Fruit fly (Drosophila melanogaster): ENCODE measurements around the gene Alms1a.
A peak's percentile ranks its signal among the peaks of the same experiment; 100 is the strongest.

Gene Alms1a

dm6 chrX:4605313-4605712 is 30.5 kb downstream of the Alms1a start:
- TF ChIP-seq noc (tag; optimal IDR thresholded peaks at IDR 0.05) = no peak

- TF ChIP-seq noc (tag; optimal IDR thresholded peaks at IDR 0.05) = no peak
Observed at dm6 chrX:4604553-4604952, 31.3 kb downstream of the Alms1a start.

DNA sequence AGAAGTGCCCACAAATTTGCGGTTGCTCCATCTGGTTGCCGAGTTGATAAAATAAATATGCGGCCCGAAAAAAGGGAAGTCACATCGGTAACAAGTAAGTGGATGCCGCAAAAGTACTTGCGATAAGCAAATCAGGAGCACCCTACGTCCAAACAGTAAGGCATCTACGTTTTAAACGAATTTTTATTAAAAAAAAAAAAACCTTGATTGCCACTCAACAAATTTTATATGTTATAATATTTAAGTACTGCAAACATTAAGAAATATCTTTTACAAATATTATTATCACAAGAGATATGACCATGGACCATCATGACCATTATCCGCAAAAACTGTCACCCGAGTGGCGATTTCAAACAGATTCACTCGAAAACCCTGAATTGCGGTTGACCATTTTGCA is 31.7 kb downstream of the Alms1a start:
- TF ChIP-seq noc (tag; optimal IDR thresholded peaks at IDR 0.05) = peak; percentile 17

dm6 chrX:4599897-4600469 is 35.8 kb downstream of the Alms1a start:
- TF ChIP-seq noc (tag; optimal IDR thresholded peaks at IDR 0.05) = no peak

- no peak for TF ChIP-seq noc (tag; optimal IDR thresholded peaks at IDR 0.05)
Observed at dm6 chrX:4596467-4597183, 39.2 kb downstream of the Alms1a start.

DNA sequence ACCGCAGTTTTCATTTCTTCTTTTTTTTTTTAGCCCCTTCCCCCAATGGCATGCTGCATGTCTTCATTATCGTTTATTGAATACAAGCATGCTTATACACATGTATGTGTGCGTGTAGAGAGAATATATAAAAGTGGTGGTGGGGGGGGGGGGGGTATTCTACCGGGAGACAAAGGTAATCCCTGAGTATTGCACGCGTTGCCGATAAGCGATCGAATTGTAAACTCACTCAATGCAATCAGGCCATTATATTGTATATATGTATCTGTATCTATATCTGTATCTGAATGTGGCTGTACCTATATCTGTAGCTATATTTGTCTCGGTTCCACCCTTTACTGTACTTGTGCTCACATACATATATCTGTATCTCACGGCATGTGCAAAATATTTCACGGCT is 43.5 kb downstream of the Alms1a start:
- TF ChIP-seq noc (tag; optimal IDR thresholded peaks at IDR 0.05) = no peak

DNA sequence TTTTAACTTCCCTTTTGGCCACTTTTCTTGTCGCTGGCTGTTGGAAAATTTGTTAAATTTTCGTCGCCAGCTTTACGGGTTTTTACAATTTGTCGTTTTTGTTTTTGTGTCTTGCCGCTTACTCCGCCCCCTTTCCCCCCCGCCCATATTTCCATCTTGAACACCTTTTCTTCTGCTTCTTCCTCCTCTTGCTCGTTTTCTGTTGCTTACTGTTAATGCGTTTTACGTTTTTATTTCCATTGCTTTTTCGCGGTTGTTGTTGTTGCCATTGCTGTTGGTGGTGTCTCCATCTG is 45.1 kb downstream of the Alms1a start:
- TF ChIP-seq noc (tag; optimal IDR thresholded peaks at IDR 0.05) = no peak

DNA sequence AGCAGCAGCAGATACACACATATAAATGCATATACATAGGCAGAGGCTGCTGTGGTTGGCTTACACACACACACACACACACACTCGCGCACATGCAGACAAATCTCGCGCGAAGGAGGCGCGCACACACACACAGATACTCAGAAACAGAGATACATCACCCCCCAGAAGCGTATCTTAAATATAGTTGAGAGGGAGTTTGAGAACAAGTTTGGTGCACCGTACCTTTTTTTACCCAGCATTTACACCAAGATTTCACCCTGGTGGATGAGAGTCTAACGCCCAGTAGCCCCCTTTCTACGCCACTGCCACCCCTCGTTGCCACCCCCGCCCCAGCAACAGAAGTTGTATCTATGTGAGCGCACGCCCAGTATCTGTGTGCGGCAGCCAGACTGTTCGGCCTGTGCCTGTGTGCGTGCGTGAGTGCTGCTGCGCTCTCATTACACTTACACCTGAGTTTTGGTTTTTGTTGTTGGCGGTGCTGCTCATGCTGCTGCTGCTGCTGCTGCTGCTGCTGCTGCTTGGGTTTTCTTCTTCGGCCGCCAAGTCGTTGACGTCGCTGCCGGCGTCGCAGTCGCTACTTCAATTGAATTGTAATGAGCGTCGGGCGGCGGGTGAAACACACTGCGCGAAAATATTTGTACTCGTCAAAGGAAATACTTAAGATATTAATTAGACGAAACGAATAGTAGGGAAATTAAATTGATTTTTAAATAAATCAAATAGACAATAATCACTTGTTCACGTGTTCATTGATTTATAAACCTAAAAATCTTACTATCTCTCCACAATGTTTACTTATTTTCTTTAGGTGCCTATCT is 45.6 kb downstream of the Alms1a start:
- no peak for TF ChIP-seq noc (tag; optimal IDR thresholded peaks at IDR 0.05)

dm6 chrX:4588981-4589380 is 46.8 kb downstream of the Alms1a start:
- no peak for TF ChIP-seq noc (tag; optimal IDR thresholded peaks at IDR 0.05)

dm6 chrX:4587584-4587983 is 48.2 kb downstream of the Alms1a start:
- peak; percentile 19 for TF ChIP-seq noc (tag; optimal IDR thresholded peaks at IDR 0.05)

DNA sequence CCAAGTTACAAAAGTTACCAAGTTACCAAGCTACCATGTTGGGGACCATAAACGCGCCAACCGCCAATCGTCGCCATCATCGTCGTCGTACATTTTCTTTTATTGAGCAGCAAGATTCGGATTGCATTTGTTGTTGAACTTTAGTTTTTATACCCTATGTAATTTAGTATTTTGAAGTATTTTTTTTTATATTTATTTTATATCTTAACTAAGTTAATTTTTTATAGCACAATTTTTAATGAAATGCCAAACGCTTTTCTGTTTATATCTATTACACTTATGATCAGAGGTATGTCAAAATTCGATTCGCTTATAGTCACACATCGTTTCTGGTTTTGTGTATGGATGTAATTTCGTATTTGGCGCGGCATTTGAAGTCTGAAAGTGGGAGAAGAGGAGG is 53.4 kb downstream of the Alms1a start:
- no peak for TF ChIP-seq noc (tag; optimal IDR thresholded peaks at IDR 0.05)

- TF ChIP-seq noc (tag; optimal IDR thresholded peaks at IDR 0.05) = no peak
Observed at dm6 chrX:4581769-4582168, 54.0 kb downstream of the Alms1a start.

All from whole organism, larva.